Fruit fly (Drosophila melanogaster): Measurements from ENCODE around the gene rdgB.

The rdgB gene

dm6 chrX:13779696-13780095 is 17.1 kb downstream of the rdgB start (continued):
- TF ChIP-seq sqz (GFP tag; optimal IDR thresholded peaks at IDR 0.05) (no peak), CG18619 (GFP tag; optimal IDR thresholded peaks at IDR 0.05) (no peak), usp (GFP tag; optimal IDR thresholded peaks at IDR 0.05) (no peak), ab (GFP tag; optimal IDR thresholded peaks at IDR 0.05) (no peak), wdn (GFP tag; IDR thresholded peaks at IDR 0.05) (no peak), CG12659 (GFP tag; optimal IDR thresholded peaks at IDR 0.05) (no peak), Drgx (GFP tag; IDR thresholded peaks at IDR 0.05) (0 out of 2 replicates have a peak, but pooled peaks have one; percentile 29), D19B (GFP tag; optimal IDR thresholded peaks at IDR 0.05) (peak; percentile 7), fru (optimal IDR thresholded peaks at IDR 0.05) (no peak), CG2875 (GFP tag; optimal IDR thresholded peaks at IDR 0.05) (no peak), exex (tag; optimal IDR thresholded peaks at IDR 0.05) (peak; percentile 17), row (GFP tag; IDR thresholded peaks at IDR 0.05) (peak; percentile 47), CG9609 (GFP tag; optimal IDR thresholded peaks at IDR 0.05) (no peak), CG9932 (GFP tag; IDR thresholded peaks at IDR 0.05) (no peak), wek (GFP tag; optimal IDR thresholded peaks at IDR 0.05) (no peak), grau (tag; optimal IDR thresholded peaks at IDR 0.05) (peak; percentile 82), ATbp (GFP tag; optimal IDR thresholded peaks at IDR 0.05) (no peak), nom (GFP tag; optimal IDR thresholded peaks at IDR 0.05) (peak; percentile 63), CG12071 (GFP tag; optimal IDR thresholded peaks at IDR 0.05) (no peak), CG6683 (GFP tag; optimal IDR thresholded peaks at IDR 0.05) (no peak), cwo (GFP tag; optimal IDR thresholded peaks at IDR 0.05) (peak; percentile 5), seq (GFP tag; IDR thresholded peaks at IDR 0.05) (peak; percentile 9; the same call in 1 of the 2 replicates), nerfin-1 (tag; optimal IDR thresholded peaks at IDR 0.05) (no peak), Usf (GFP tag; optimal IDR thresholded peaks at IDR 0.05) (no peak), CG7745 (tag; optimal IDR thresholded peaks at IDR 0.05) (no peak), CG15696 (tag; optimal IDR thresholded peaks at IDR 0.05) (no peak), CG3281 (GFP tag; optimal IDR thresholded peaks at IDR 0.05) (no peak), Atf6 (GFP tag; IDR thresholded peaks at IDR 0.05) (peak; percentile 12; the same call in 1 of the 2 replicates), CG32532 (GFP tag; IDR thresholded peaks at IDR 0.05) (peak; percentile 13; the same call in 1 of the 2 replicates), gem (tag; optimal IDR thresholded peaks at IDR 0.05) (peak; percentile 22), CG6813 (GFP tag; optimal IDR thresholded peaks at IDR 0.05) (no peak), Deaf1 (tag; optimal IDR thresholded peaks at IDR 0.05) (no peak), CG16813 (GFP tag; IDR thresholded peaks at IDR 0.05; ENCODE audit: partially characterized antibody) (no peak), CG17568 (GFP tag; optimal IDR thresholded peaks at IDR 0.05) (no peak), PHDP (tag; optimal IDR thresholded peaks at IDR 0.05) (peak; percentile 8), aop (GFP tag; IDR thresholded peaks at IDR 0.05) (no peak), CG11695 (GFP tag; IDR thresholded peaks at IDR 0.05) (0 out of 3 replicates have a peak, but pooled peaks have one; percentile 21), tll (GFP tag; optimal IDR thresholded peaks at IDR 0.05) (no peak), Xbp1 (GFP tag; optimal IDR thresholded peaks at IDR 0.05) (no peak), Hr51 (GFP tag; optimal IDR thresholded peaks at IDR 0.05) (no peak), Sry-β (GFP tag; optimal IDR thresholded peaks at IDR 0.05) (no peak), Hmx (GFP tag; optimal IDR thresholded peaks at IDR 0.05) (no peak), CG13123 (GFP tag; optimal IDR thresholded peaks at IDR 0.05) (no peak), CG34376 (GFP tag; optimal IDR thresholded peaks at IDR 0.05) (peak; percentile 16), sens (GFP tag) (peak; percentile 46), Dp (GFP tag; optimal IDR thresholded peaks at IDR 0.05) (no peak), CG17385 (GFP tag; optimal IDR thresholded peaks at IDR 0.05) (no peak), CG34422 (GFP tag; IDR thresholded peaks at IDR 0.05) (no peak)
